Fruit fly (Drosophila melanogaster): ENCODE data around the gene JMJD6.

The JMJD6 gene

dm6 chr3R:22379942-22380341, 17.8 kb upstream of the JMJD6 start, which contains the start of gene CG34149 (continued):
- TF ChIP-seq jigr1 (GFP tag; IDR thresholded peaks at IDR 0.05) (no peak), CG30431 (GFP tag; optimal IDR thresholded peaks at IDR 0.05) (no peak), CG9932 (GFP tag; IDR thresholded peaks at IDR 0.05) (no peak), CG17829 (tag; optimal IDR thresholded peaks at IDR 0.05) (no peak), ranshi (GFP tag; IDR thresholded peaks at IDR 0.05) (no peak), CG3065 (GFP tag; optimal IDR thresholded peaks at IDR 0.05) (no peak), ash1 (GFP tag; optimal IDR thresholded peaks at IDR 0.05) (no peak), gro (GFP tag; optimal IDR thresholded peaks at IDR 0.05) (no peak), tna (GFP tag; IDR thresholded peaks at IDR 0.05; ENCODE audit: partially characterized antibody) (no peak; the same call in 1 of the 2 replicates), Hmx (GFP tag; optimal IDR thresholded peaks at IDR 0.05) (no peak), klu (GFP tag; IDR thresholded peaks at IDR 0.05) (no peak), Hr78 (GFP tag; optimal IDR thresholded peaks at IDR 0.05) (no peak), HLH4C (GFP tag; IDR thresholded peaks at IDR 0.05; ENCODE audit: partially characterized antibody) (peak; percentile 74), odd (GFP tag; optimal IDR thresholded peaks at IDR 0.05) (no peak), CG14860 (GFP tag; IDR thresholded peaks at IDR 0.05; ENCODE audit: partially characterized antibody) (no peak), zen2 (GFP tag; IDR thresholded peaks at IDR 0.05; ENCODE audit: partially characterized antibody) (peak; percentile 41; the same call in 2 of the 3 replicates), Gsc (GFP tag; IDR thresholded peaks at IDR 0.05) (no peak), Hr51 (GFP tag; optimal IDR thresholded peaks at IDR 0.05) (no peak), CHES-1-like (GFP tag; optimal IDR thresholded peaks at IDR 0.05) (no peak), Atf3 (GFP tag; optimal IDR thresholded peaks at IDR 0.05) (no peak), CG10979 (tag; optimal IDR thresholded peaks at IDR 0.05) (no peak), dmrt11E (tag; optimal IDR thresholded peaks at IDR 0.05) (no peak), D19B (GFP tag; optimal IDR thresholded peaks at IDR 0.05) (no peak), CG16815 (GFP tag; optimal IDR thresholded peaks at IDR 0.05) (no peak), exex (tag; optimal IDR thresholded peaks at IDR 0.05) (no peak), CG9876 (GFP tag; optimal IDR thresholded peaks at IDR 0.05) (no peak), schlank (tag; optimal IDR thresholded peaks at IDR 0.05) (no peak), CG7745 (tag; optimal IDR thresholded peaks at IDR 0.05) (no peak), CG33557 (GFP tag; optimal IDR thresholded peaks at IDR 0.05) (no peak), unc-4 (GFP tag; IDR thresholded peaks at IDR 0.05; ENCODE audit: partially characterized antibody) (peak; percentile 55), hth (optimal IDR thresholded peaks at IDR 0.05) (no peak), insv (GFP tag; optimal IDR thresholded peaks at IDR 0.05) (no peak), lbe (GFP tag; optimal IDR thresholded peaks at IDR 0.05) (no peak), CG13123 (GFP tag; optimal IDR thresholded peaks at IDR 0.05) (no peak), CG10431 (GFP tag; optimal IDR thresholded peaks at IDR 0.05) (no peak), PHDP (tag; optimal IDR thresholded peaks at IDR 0.05) (no peak), ems (GFP tag; optimal IDR thresholded peaks at IDR 0.05) (no peak), Hr3 (GFP tag; optimal IDR thresholded peaks at IDR 0.05) (no peak), tin (GFP tag; optimal IDR thresholded peaks at IDR 0.05) (no peak), kay (GFP tag; optimal IDR thresholded peaks at IDR 0.05) (no peak), Hmr (GFP tag; optimal IDR thresholded peaks at IDR 0.05) (no peak), corto (GFP tag; optimal IDR thresholded peaks at IDR 0.05) (no peak), lmd (GFP tag; IDR thresholded peaks at IDR 0.05) (no peak), CG7839 (tag; optimal IDR thresholded peaks at IDR 0.05) (no peak), Dll (GFP tag; IDR thresholded peaks at IDR 0.05; ENCODE audit: partially characterized antibody) (peak; percentile 71; the same call in 3 of the 4 replicates), grn (GFP tag; optimal IDR thresholded peaks at IDR 0.05) (no peak), disco-r (GFP tag; optimal IDR thresholded peaks at IDR 0.05) (no peak), sc (optimal IDR thresholded peaks at IDR 0.05) (no peak), sc (GFP tag; optimal IDR thresholded peaks at IDR 0.05) (no peak), B-H2 (GFP tag; optimal IDR thresholded peaks at IDR 0.05) (no peak), CG11504 (tag; optimal IDR thresholded peaks at IDR 0.05) (no peak)

Measured in whole organism, embryonic.